Fruit fly (Drosophila melanogaster): ENCODE measurements around the gene RpL17.
A peak's percentile ranks its signal among the peaks of the same experiment; 100 is the strongest.

The RpL17 gene

dm6 chrX:6744088-6744487 lies at the start of gene RpL17 (continued):
- TF ChIP-seq unpg (GFP tag; optimal IDR thresholded peaks at IDR 0.05) (peak; percentile 83), CG6272 (GFP tag; IDR thresholded peaks at IDR 0.05) (peak; percentile 71; the same call in 1 of the 2 replicates), HmgD (GFP tag; optimal IDR thresholded peaks at IDR 0.05) (peak; percentile 77), eyg (GFP tag; optimal IDR thresholded peaks at IDR 0.05) (peak; percentile 86), CG17361 (GFP tag; IDR thresholded peaks at IDR 0.05) (peak; percentile 47; the same call in 2 of the 3 replicates), seq (GFP tag; IDR thresholded peaks at IDR 0.05) (peak; percentile 79), sens-2 (GFP tag; IDR thresholded peaks at IDR 0.05) (peak; percentile 68; the same call in 1 of the 2 replicates), Abd-B (GFP tag; optimal IDR thresholded peaks at IDR 0.05) (peak; percentile 39), cad (GFP tag; optimal IDR thresholded peaks at IDR 0.05) (no peak), HLH54F (GFP tag; optimal IDR thresholded peaks at IDR 0.05) (peak; percentile 77), CoRest (tag; optimal IDR thresholded peaks at IDR 0.05) (peak; percentile 57), Fer2 (tag; optimal IDR thresholded peaks at IDR 0.05) (peak; percentile 51), ERR (GFP tag; optimal IDR thresholded peaks at IDR 0.05) (peak; percentile 75), CG3281 (GFP tag; optimal IDR thresholded peaks at IDR 0.05) (peak; percentile 82), sisA (GFP tag; IDR thresholded peaks at IDR 0.05) (peak; percentile 73), CG10321 (GFP tag; IDR thresholded peaks at IDR 0.05) (peak; percentile 69; the same call in 1 of the 2 replicates), maf-S (GFP tag; optimal IDR thresholded peaks at IDR 0.05) (peak; percentile 77), grn (GFP tag; optimal IDR thresholded peaks at IDR 0.05) (peak; percentile 68), CG11695 (GFP tag; IDR thresholded peaks at IDR 0.05) (peak; percentile 68), Deaf1 (tag; optimal IDR thresholded peaks at IDR 0.05) (no peak), CG16815 (GFP tag; optimal IDR thresholded peaks at IDR 0.05) (peak; percentile 63), Stat92E (GFP tag; optimal IDR thresholded peaks at IDR 0.05) (peak in 1 of 3 experiments; percentile 54), CG14050 (GFP tag; IDR thresholded peaks at IDR 0.05) (peak; percentile 69; the same call in 2 of the 3 replicates), CG7839 (tag; optimal IDR thresholded peaks at IDR 0.05) (peak; percentile 77), CG9817 (tag; optimal IDR thresholded peaks at IDR 0.05) (peak; percentile 81), CG8290 (GFP tag; optimal IDR thresholded peaks at IDR 0.05) (peak; percentile 91), CG8290 (tag; optimal IDR thresholded peaks at IDR 0.05) (peak; percentile 71 to 96), Pdp1 (GFP tag; optimal IDR thresholded peaks at IDR 0.05) (peak; percentile 67 to 79), dm (GFP tag; optimal IDR thresholded peaks at IDR 0.05) (peak; percentile 93), lov (optimal IDR thresholded peaks at IDR 0.05) (no peak), lov (GFP tag; IDR thresholded peaks at IDR 0.05) (peak; percentile 93), CG12942 (GFP tag; optimal IDR thresholded peaks at IDR 0.05) (peak; percentile 80), CG3847 (GFP tag; IDR thresholded peaks at IDR 0.05) (peak; percentile 92), phol (tag; optimal IDR thresholded peaks at IDR 0.05) (peak; percentile 72), kah (GFP tag; optimal IDR thresholded peaks at IDR 0.05) (peak; percentile 52), scrt (GFP tag; optimal IDR thresholded peaks at IDR 0.05) (peak; percentile 71), Antp (GFP tag; optimal IDR thresholded peaks at IDR 0.05) (peak; percentile 80), Camta (GFP tag; optimal IDR thresholded peaks at IDR 0.05) (peak; percentile 85), fu2 (GFP tag; optimal IDR thresholded peaks at IDR 0.05) (peak; percentile 85), ac (GFP tag; optimal IDR thresholded peaks at IDR 0.05) (peak; percentile 81), CG2889 (GFP tag; IDR thresholded peaks at IDR 0.05) (peak; percentile 50; the same call in 1 of the 3 replicates), Hmr (GFP tag; optimal IDR thresholded peaks at IDR 0.05) (peak; percentile 96), cwo (GFP tag; optimal IDR thresholded peaks at IDR 0.05) (peak; percentile 58), CG14014 (GFP tag; IDR thresholded peaks at IDR 0.05) (peak; percentile 81), Meics (GFP tag; optimal IDR thresholded peaks at IDR 0.05) (peak; percentile 91), Hr39 (optimal IDR thresholded peaks at IDR 0.05) (no peak), pan (optimal IDR thresholded peaks at IDR 0.05) (no peak), pan (GFP tag; optimal IDR thresholded peaks at IDR 0.05 in 1 of 2, IDR thresholded peaks at IDR 0.05 in 1 of 2) (peak in 1 of 2 experiments; percentile 81), prd (optimal IDR thresholded peaks at IDR 0.05) (no peak), prd (GFP tag; IDR thresholded peaks at IDR 0.05) (peak; percentile 65), hb (GFP tag; IDR thresholded peaks at IDR 0.05; ENCODE audit: partially characterized antibody) (no peak), CG9727 (GFP tag; optimal IDR thresholded peaks at IDR 0.05) (peak; percentile 84)

All from whole organism, embryonic.